Fruit fly (Drosophila melanogaster) whole organism, wandering third instar larva: ENCODE measurements around the gene CG10333.

ENCODE experiments used
- Abd-B ChIP-seq: fragments of >200 bp; optimal IDR thresholded peaks from 2 replicates; lab custom pipeline; 2017; ENCODE audit warnings: missing biosample characterization, missing genetic modification characterization
- CG32264 ChIP-seq: fragments of 200-800 bp; sonication (Bioruptor generic); optimal IDR thresholded peaks from 2 replicates; lab custom pipeline; 2016; ENCODE audit warnings: missing biosample characterization, missing genetic modification characterization
- CG9705 ChIP-seq: fragments of 200-800 bp; sonication (Bioruptor generic); optimal IDR thresholded peaks from 2 replicates; lab custom pipeline; 2018; ENCODE audit warnings: missing biosample characterization, mild to moderate bottlenecking, missing genetic modification characterization
- CrebA ChIP-seq: fragments of 200-800 bp; sonication (Bioruptor generic); optimal IDR thresholded peaks from 2 replicates; lab custom pipeline; 2016; ENCODE audit warnings: missing biosample characterization, mild to moderate bottlenecking, missing genetic modification characterization, borderline replicate concordance
- Dfd ChIP-seq: fragments of >200 bp; optimal IDR thresholded peaks from 2 replicates; lab custom pipeline; 2017; ENCODE audit warnings: missing biosample characterization, missing genetic modification characterization
- Dif ChIP-seq: fragments of 200-275, 200-300 bp; sonication (Bioruptor generic); optimal IDR thresholded peaks from 2 replicates; lab custom pipeline; 2018; ENCODE audit warnings: missing biosample characterization, missing genetic modification characterization; ENCODE audit not compliant: partially characterized antibody
- GATAd ChIP-seq: sonication (Bioruptor generic); optimal IDR thresholded peaks from 2 replicates; lab custom pipeline; 2016; ENCODE audit warnings: missing biosample characterization, missing genetic modification characterization
- HLH106 ChIP-seq: fragments of 200-800 bp; optimal IDR thresholded peaks from 3 replicates; lab custom pipeline; 2019; ENCODE audit warnings: missing biosample characterization, mild to moderate bottlenecking, missing genetic modification characterization, moderate library complexity
- Hnf4 ChIP-seq: fragments of 200-800 bp; sonication (Bioruptor generic); optimal IDR thresholded peaks from 2 replicates; lab custom pipeline; 2016; ENCODE audit warnings: missing biosample characterization, mild to moderate bottlenecking, missing genetic modification characterization
- Hr78 ChIP-seq: fragments of >200 bp; optimal IDR thresholded peaks from 2 replicates; lab custom pipeline; 2017; ENCODE audit warnings: missing biosample characterization, missing genetic modification characterization
- Hr83 ChIP-seq: fragments of 200-300 bp; sonication (Bioruptor generic); optimal IDR thresholded peaks from 2 replicates; lab custom pipeline; 2016; ENCODE audit warnings: missing biosample characterization, mild to moderate bottlenecking, missing genetic modification characterization, moderate library complexity; ENCODE audit not compliant: poor library complexity, severe bottlenecking
- Jra ChIP-seq: sonication (Bioruptor generic); optimal IDR thresholded peaks from 2 replicates; lab custom pipeline; 2016; ENCODE audit warnings: missing biosample characterization, missing genetic modification characterization
- Mio ChIP-seq: sonication (Bioruptor generic); optimal IDR thresholded peaks from 2 replicates; lab custom pipeline; 2016; ENCODE audit warnings: missing biosample characterization, missing genetic modification characterization
- Myc ChIP-seq: fragments of >200 bp; optimal IDR thresholded peaks from 2 replicates; lab custom pipeline; 2017
- N ChIP-seq: fragments of >200 bp; optimal IDR thresholded peaks from 2 replicates; lab custom pipeline; 2018; ENCODE audit warnings: missing biosample characterization, missing external identifiers, missing genetic modification characterization
- OdsH ChIP-seq: fragments of 200-800 bp; sonication (Bioruptor generic); optimal IDR thresholded peaks from 2 replicates; lab custom pipeline; 2016; ENCODE audit warnings: missing biosample characterization, mild to moderate bottlenecking, missing genetic modification characterization
- Rel ChIP-seq, 2 experiments: fragments of 200-800 bp; sonication (Bioruptor generic) in 1 of 2; optimal IDR thresholded peaks; 2 replicates in 1 of 2; 3 replicates in 1 of 2; lab custom pipeline; 2016 to 2019; ENCODE audit warnings: mild to moderate bottlenecking in 2 of 2, missing biosample characterization in 2 of 2, missing genetic modification characterization in 2 of 2, moderate library complexity in 1 of 2
- Sp1 ChIP-seq: fragments of 200-800 bp; sonication (Bioruptor generic); optimal IDR thresholded peaks from 3 replicates; lab custom pipeline; 2019; ENCODE audit warnings: missing biosample characterization, mild to moderate bottlenecking, missing genetic modification characterization, moderate library complexity
- Vsx2 ChIP-seq: fragments of 200-300, 225-300 bp; sonication (Bioruptor generic); optimal IDR thresholded peaks from 2 replicates; lab custom pipeline; 2018; ENCODE audit warnings: missing biosample characterization, missing genetic modification characterization; ENCODE audit not compliant: partially characterized antibody
- br ChIP-seq: fragments of 200-800 bp; sonication (Bioruptor generic); optimal IDR thresholded peaks from 2 replicates; lab custom pipeline; 2016; ENCODE audit warnings: missing biosample characterization, missing genetic modification characterization
- brk ChIP-seq: fragments of 200-800 bp; sonication (Bioruptor generic); optimal IDR thresholded peaks from 2 replicates; lab custom pipeline; 2016; ENCODE audit warnings: missing biosample characterization, mild to moderate bottlenecking, missing genetic modification characterization
- dl ChIP-seq, 2 experiments: fragments of 175-275, 200-275 bp in 1 of 2; fragments of 200-275 bp in 1 of 2; sonication (Bioruptor generic); optimal IDR thresholded peaks; lab custom pipeline; 2018; ENCODE audit warnings: mild to moderate bottlenecking in 2 of 2, missing biosample characterization in 2 of 2, missing genetic modification characterization in 2 of 2, moderate library complexity in 2 of 2; ENCODE audit not compliant: partially characterized antibody in 2 of 2, insufficient read depth in 1 of 2
- dmrt93B ChIP-seq: fragments of 200-800 bp; sonication (Bioruptor generic); optimal IDR thresholded peaks from 2 replicates; lab custom pipeline; 2018; ENCODE audit warnings: missing biosample characterization, mild to moderate bottlenecking, missing genetic modification characterization
- dsf ChIP-seq: sonication (Bioruptor generic); optimal IDR thresholded peaks from 2 replicates; lab custom pipeline; 2016; ENCODE audit warnings: missing biosample characterization, missing genetic modification characterization, borderline replicate concordance
- ey ChIP-seq: fragments of 200-800 bp; sonication (Bioruptor generic); optimal IDR thresholded peaks from 2 replicates; lab custom pipeline; 2016; ENCODE audit warnings: missing biosample characterization, missing genetic modification characterization
- foxo ChIP-seq, 2 experiments: fragments of 200-800 bp; sonication (Bioruptor generic); optimal IDR thresholded peaks; 2 replicates in 1 of 2; 3 replicates in 1 of 2; lab custom pipeline; 2016 to 2017; ENCODE audit warnings: missing biosample characterization in 2 of 2, missing genetic modification characterization in 2 of 2
- fru ChIP-seq: fragments of 200-800 bp; sonication (Bioruptor generic); optimal IDR thresholded peaks from 3 replicates; lab custom pipeline; 2016; ENCODE audit warnings: missing biosample characterization, mild to moderate bottlenecking, missing genetic modification characterization
- h ChIP-seq: fragments of 200-800 bp; sonication (Bioruptor generic); optimal IDR thresholded peaks from 3 replicates; lab custom pipeline; 2016; ENCODE audit warnings: missing biosample characterization, mild to moderate bottlenecking, missing genetic modification characterization
- jim ChIP-seq: fragments of 175-275, 200-325 bp; sonication (Bioruptor generic); optimal IDR thresholded peaks from 2 replicates; lab custom pipeline; 2016; ENCODE audit warnings: missing biosample characterization, mild to moderate bottlenecking, missing genetic modification characterization
- lola ChIP-seq: fragments of >200 bp; optimal IDR thresholded peaks from 2 replicates; lab custom pipeline; 2017; ENCODE audit warnings: missing biosample characterization, missing genetic modification characterization
- pan ChIP-seq: fragments of >200 bp; optimal IDR thresholded peaks from 2 replicates; lab custom pipeline; 2017
- psq ChIP-seq: fragments of 200-800 bp; sonication (Bioruptor generic); optimal IDR thresholded peaks from 3 replicates; lab custom pipeline; 2017; ENCODE audit warnings: missing biosample characterization, mild to moderate bottlenecking, missing genetic modification characterization, moderate library complexity
- rgr ChIP-seq: fragments of 200-800 bp; sonication (Bioruptor generic); optimal IDR thresholded peaks from 3 replicates; lab custom pipeline; 2016; ENCODE audit warnings: missing biosample characterization, mild to moderate bottlenecking, missing genetic modification characterization
- sage ChIP-seq: fragments of 200-800 bp; sonication (Bioruptor generic); optimal IDR thresholded peaks from 2 replicates; lab custom pipeline; 2016; ENCODE audit warnings: missing biosample characterization, mild to moderate bottlenecking, missing genetic modification characterization
- sv ChIP-seq: fragments of 200-800 bp; sonication (Bioruptor generic); optimal IDR thresholded peaks from 3 replicates; lab custom pipeline; 2016; ENCODE audit warnings: missing biosample characterization, missing genetic modification characterization
- tai ChIP-seq: sonication (Bioruptor generic); optimal IDR thresholded peaks from 2 replicates; lab custom pipeline; 2016; ENCODE audit warnings: missing biosample characterization, missing genetic modification characterization
- usp ChIP-seq: fragments of >200 bp; optimal IDR thresholded peaks from 2 replicates; lab custom pipeline; 2017; ENCODE audit warnings: missing biosample characterization, missing genetic modification characterization
- woc ChIP-seq: sonication (Bioruptor generic); optimal IDR thresholded peaks from 2 replicates; lab custom pipeline; 2016; ENCODE audit warnings: missing biosample characterization, mild to moderate bottlenecking, missing genetic modification characterization

Gene CG10333

DNA sequence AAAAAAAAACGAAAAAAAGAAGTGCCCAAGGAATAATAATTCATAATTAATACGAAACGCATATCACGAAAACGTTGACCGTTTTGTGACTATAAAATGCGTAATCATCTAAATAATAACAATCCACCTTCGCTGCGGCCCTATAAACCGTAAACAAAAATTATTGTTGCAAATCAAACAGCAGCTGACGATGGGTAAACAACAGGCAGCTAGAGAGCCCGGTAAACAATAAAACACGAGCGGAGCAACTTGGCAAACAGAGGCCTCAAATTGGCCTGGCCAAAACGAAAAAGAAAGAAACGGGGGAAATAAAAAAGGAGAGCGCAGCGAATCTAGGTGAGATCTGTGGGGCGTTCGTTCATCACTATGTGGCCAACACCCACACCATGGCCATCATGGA lies 39.1 kb upstream of the CG10333 start:
- TF ChIP-seq tai (peak; percentile 69), Hnf4 (GFP tag; lab: Kevin White, UChicago) (peak; percentile 46), Sp1 (GFP tag; lab: Kevin White, UChicago) (peak; percentile 29), lola (no peak), Dif (GFP tag; lab: Kevin White, UChicago) (no peak), CrebA (GFP tag; lab: Kevin White, UChicago) (no peak), N (no peak), jim (GFP tag; lab: Kevin White, UChicago) (no peak), sage (GFP tag; lab: Kevin White, UChicago) (no peak), Jra (GFP tag; lab: Kevin White, UChicago) (peak; percentile 37), ey (GFP tag; lab: Kevin White, UChicago) (peak; percentile 8), psq (GFP tag; lab: Kevin White, UChicago) (no peak), CG9705 (GFP tag; lab: Kevin White, UChicago) (no peak), GATAd (GFP tag; lab: Kevin White, UChicago) (no peak), OdsH (peak; percentile 66), Myc (lab: Kevin White, UChicago) (no peak), Hr78 (no peak), woc (no peak), rgr (GFP tag; lab: Kevin White, UChicago) (peak; percentile 70), dl (GFP tag; optimal IDR thresholded peaks at IDR 0.05; lab: Kevin White, UChicago; ENCODE audit: insufficient read depth in 1 of 2, partially characterized antibody in 2 of 2) (no peak), sv (GFP tag; lab: Kevin White, UChicago) (no peak), fru (GFP tag; lab: Kevin White, UChicago) (peak; percentile 50), dmrt93B (GFP tag; lab: Kevin White, UChicago) (peak; percentile 7), pan (lab: Kevin White, UChicago) (no peak), Mio (no peak), brk (no peak), dsf (GFP tag; lab: Kevin White, UChicago) (no peak), Rel (GFP tag; optimal IDR thresholded peaks at IDR 0.05; lab: Kevin White, UChicago) (no peak), Rel (tag; optimal IDR thresholded peaks at IDR 0.05; lab: Kevin White, UChicago) (no peak), usp (GFP tag; lab: Kevin White, UChicago) (no peak), h (GFP tag; lab: Kevin White, UChicago) (peak; percentile 67), Hr83 (GFP tag; lab: Kevin White, UChicago) (peak; percentile 69), br (GFP tag; lab: Kevin White, UChicago) (peak; percentile 47), Dfd (GFP tag; lab: Kevin White, UChicago) (no peak), foxo (GFP tag; optimal IDR thresholded peaks at IDR 0.05; lab: Kevin White, UChicago) (peak in 1 of 2 experiments; percentile 64), HLH106 (no peak), Abd-B (no peak), Vsx2 (GFP tag; lab: Kevin White, UChicago) (no peak), CG32264 (GFP tag; lab: Kevin White, UChicago) (peak; percentile 12)

DNA sequence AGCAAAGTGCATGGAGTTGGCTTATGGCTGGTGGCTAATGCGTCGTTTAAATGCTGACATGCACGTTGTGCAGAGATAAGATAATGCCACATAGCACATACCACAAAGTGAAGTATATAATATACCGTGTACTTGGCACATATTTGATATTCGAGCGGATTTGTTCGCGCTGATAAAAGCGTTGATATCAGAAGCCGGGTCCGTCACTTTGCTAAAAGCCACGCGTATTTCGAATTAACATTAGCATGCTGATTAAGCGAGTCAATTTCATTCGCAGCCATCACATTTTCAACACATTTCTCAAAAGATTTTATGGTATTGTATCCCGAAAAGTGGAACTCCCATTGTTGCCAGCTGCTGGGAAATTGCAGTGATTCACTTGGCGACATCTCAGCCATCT lies 37.9 kb upstream of the CG10333 start:
- TF ChIP-seq Jra (GFP tag; lab: Kevin White, UChicago), result no peak
- TF ChIP-seq h (GFP tag; lab: Kevin White, UChicago), result peak; percentile 55

DNA sequence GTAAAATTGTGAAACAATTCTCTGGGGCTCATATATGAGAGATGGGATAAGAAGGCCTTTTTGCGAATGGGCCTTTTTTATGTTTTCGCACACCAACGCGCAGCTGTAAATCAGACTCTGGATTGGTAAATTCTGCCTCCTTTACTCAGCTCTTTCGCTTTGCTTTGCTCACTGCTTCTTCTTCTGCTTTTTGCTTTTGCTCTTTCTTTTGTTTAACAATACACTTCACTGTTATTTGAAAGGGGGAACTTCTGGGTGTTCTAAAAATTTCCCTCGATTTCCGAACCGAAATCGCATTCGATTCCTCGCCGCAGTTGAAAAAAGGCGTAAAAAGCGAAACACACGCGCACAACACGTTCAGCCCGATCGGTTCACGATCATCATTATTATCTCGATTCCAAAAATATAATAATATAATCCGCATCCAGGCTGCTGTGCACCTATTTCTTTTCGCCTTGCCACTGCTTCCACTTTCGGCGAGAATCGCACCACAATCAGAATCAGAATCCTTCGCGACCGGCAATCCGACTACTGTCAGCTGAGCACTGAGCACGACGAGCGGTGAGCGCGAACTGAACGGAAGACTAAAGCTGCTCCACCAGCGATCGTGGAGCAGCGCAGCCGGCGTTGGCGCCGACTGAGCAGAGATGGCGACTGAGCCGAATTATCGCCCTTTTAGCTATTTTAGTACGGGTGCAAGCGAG lies 34.8 kb upstream of the CG10333 start:
- no peak for TF ChIP-seq HLH106
- TF ChIP-seq brk, result no peak
- TF ChIP-seq Sp1 (GFP tag; lab: Kevin White, UChicago), result peak; percentile 6
- peak; percentile 49 for TF ChIP-seq jim (GFP tag; lab: Kevin White, UChicago)
- no peak for TF ChIP-seq Hr78
- TF ChIP-seq GATAd (GFP tag; lab: Kevin White, UChicago), result no peak
- peak; percentile 72 for TF ChIP-seq Hnf4 (GFP tag; lab: Kevin White, UChicago)
- TF ChIP-seq pan (lab: Kevin White, UChicago), result no peak
- no peak for TF ChIP-seq CrebA (GFP tag; lab: Kevin White, UChicago)
- peak; percentile 79 for TF ChIP-seq Hr83 (GFP tag; lab: Kevin White, UChicago)
- no peak for TF ChIP-seq CG9705 (GFP tag; lab: Kevin White, UChicago)
- TF ChIP-seq rgr (GFP tag; lab: Kevin White, UChicago), result peak; percentile 38
- peak; percentile 92 for TF ChIP-seq psq (GFP tag; lab: Kevin White, UChicago)
- no peak for TF ChIP-seq sage (GFP tag; lab: Kevin White, UChicago)
- TF ChIP-seq lola, result no peak
- no peak for TF ChIP-seq foxo (GFP tag; optimal IDR thresholded peaks at IDR 0.05; lab: Kevin White, UChicago)
- peak; percentile 83 for TF ChIP-seq Dif (GFP tag; lab: Kevin White, UChicago)
- TF ChIP-seq Jra (GFP tag; lab: Kevin White, UChicago), result no peak
- TF ChIP-seq OdsH, result peak; percentile 36
- TF ChIP-seq dl (GFP tag; optimal IDR thresholded peaks at IDR 0.05; lab: Kevin White, UChicago; ENCODE audit: insufficient read depth in 1 of 2, partially characterized antibody in 2 of 2), result peak in 1 of 2 experiments; percentile 47
- peak; percentile 29 for TF ChIP-seq h (GFP tag; lab: Kevin White, UChicago)
- TF ChIP-seq dmrt93B (GFP tag; lab: Kevin White, UChicago), result no peak
- TF ChIP-seq sv (GFP tag; lab: Kevin White, UChicago), result no peak
- TF ChIP-seq Rel (GFP tag; optimal IDR thresholded peaks at IDR 0.05; lab: Kevin White, UChicago), result no peak
- peak; percentile 42 for TF ChIP-seq Rel (tag; optimal IDR thresholded peaks at IDR 0.05; lab: Kevin White, UChicago)
